Worm (Caenorhabditis elegans) whole organism, L4 larva: ENCODE results near the gene sld-5.

Experiments used
- F26F4.8 ChIP-seq: fragments of 200-800 bp; sonication (Bioruptor generic); conservative IDR thresholded peaks from 2 replicates; pipeline ENCODE4 v1.3.6; 2022; ENCODE audit warnings: missing genetic modification characterization, missing compliant biosample characterization
- F44E2.7 ChIP-seq: fragments of 200-800 bp; sonication (Bioruptor generic); IDR thresholded peaks from 2 replicates; pipeline ENCODE4 v2.1.2; 2022; ENCODE audit warnings: missing genetic modification characterization, missing compliant biosample characterization
- T26A8.4 ChIP-seq: fragments of 200-800 bp; sonication (Bioruptor generic); IDR thresholded peaks from 2 replicates; pipeline ENCODE4 v1.3.6; 2022; ENCODE audit warnings: missing genetic modification characterization, missing compliant biosample characterization
- Y105C5A.15 ChIP-seq: fragments of 200-800 bp; sonication (Bioruptor generic); IDR thresholded peaks from 2 replicates; pipeline ENCODE4 v1.3.6; 2022; ENCODE audit warnings: missing genetic modification characterization, missing compliant biosample characterization
- ZK337.2 ChIP-seq: fragments of 200-800 bp; sonication (Bioruptor generic); IDR thresholded peaks from 2 replicates; pipeline ENCODE4 v1.3.6; 2022; ENCODE audit warnings: missing genetic modification reagents, missing genetic modification characterization, missing compliant biosample characterization
- ZK546.5 ChIP-seq, 2 experiments: sonication (generic microtip); optimal IDR thresholded peaks; 2 replicates each; lab custom pipeline; 2017; ENCODE audit warnings: missing biosample characterization in 2 of 2, missing genetic modification characterization in 2 of 2
- arid-1 ChIP-seq: fragments of 200-800 bp; sonication (Bioruptor generic); conservative IDR thresholded peaks from 2 replicates; pipeline ENCODE4 v1.3.6; 2022; ENCODE audit warnings: missing genetic modification reagents, missing genetic modification characterization, missing compliant biosample characterization
- ceh-20 ChIP-seq: fragments of 200-800 bp; sonication (Bioruptor generic); IDR thresholded peaks from 2 replicates; pipeline ENCODE4 v1.3.6; 2022; ENCODE audit warnings: missing genetic modification reagents, missing genetic modification characterization, missing compliant biosample characterization
- ceh-32 ChIP-seq: sonication (generic microtip); optimal IDR thresholded peaks from 2 replicates; lab custom pipeline; 2016; ENCODE audit warnings: mild to moderate bottlenecking, missing genetic modification characterization, missing compliant biosample characterization; ENCODE audit not compliant: poor library complexity
- ceh-82 ChIP-seq: sonication (generic microtip); optimal IDR thresholded peaks from 2 replicates; lab custom pipeline; 2017; ENCODE audit warnings: missing biosample characterization, missing genetic modification characterization
- daf-16 ChIP-seq, 3 experiments: sonication (generic microtip); optimal IDR thresholded peaks; 2 replicates each; lab custom pipeline; 2016 to 2017; ENCODE audit warnings: missing genetic modification characterization in 3 of 3, missing genetic modification reagents in 3 of 3, mild to moderate bottlenecking in 2 of 3, missing compliant biosample characterization in 2 of 3, missing biosample characterization in 1 of 3, moderate library complexity in 1 of 3
- dmd-6 ChIP-seq: fragments of 200-800 bp; sonication (Bioruptor generic); IDR thresholded peaks from 2 replicates; pipeline ENCODE4 v1.3.6; 2022; ENCODE audit warnings: missing genetic modification reagents, missing genetic modification characterization, missing compliant biosample characterization
- dpl-1 ChIP-seq: fragments of 150-350 bp; optimal IDR thresholded peaks from 2 replicates; lab custom pipeline; 2014; ENCODE audit warnings: missing biosample characterization, missing genetic modification reagents, missing genetic modification characterization
- dve-1 ChIP-seq: sonication (generic microtip); optimal IDR thresholded peaks from 2 replicates; lab custom pipeline; 2017; ENCODE audit warnings: antibody characterized with exemption, mild to moderate bottlenecking, missing genetic modification characterization, missing compliant biosample characterization; ENCODE audit not compliant: insufficient read depth
- fkh-10 ChIP-seq: fragments of 150-350 bp; optimal IDR thresholded peaks from 2 replicates; lab custom pipeline; 2014; ENCODE audit warnings: missing biosample characterization, missing genetic modification reagents, missing genetic modification characterization
- fos-1 ChIP-seq: fragments of 150-350 bp; optimal IDR thresholded peaks from 2 replicates; lab custom pipeline; 2014; ENCODE audit warnings: missing biosample characterization, missing genetic modification characterization
- gei-8 ChIP-seq: fragments of 200-800 bp; sonication (Bioruptor generic); optimal IDR thresholded peaks from 2 replicates; lab custom pipeline; 2018; ENCODE audit warnings: mild to moderate bottlenecking, missing genetic modification characterization, missing compliant biosample characterization
- hlh-11 ChIP-seq: fragments of 200-800 bp; sonication (Bioruptor generic); optimal IDR thresholded peaks from 2 replicates; lab custom pipeline; 2018; ENCODE audit warnings: mild to moderate bottlenecking, missing genetic modification characterization, missing compliant biosample characterization
- hmg-1.1 ChIP-seq: fragments of 200-800 bp; sonication (Bioruptor generic); IDR thresholded peaks from 2 replicates; pipeline ENCODE4 v1.3.6; 2022; ENCODE audit warnings: missing genetic modification reagents, missing genetic modification characterization, missing compliant biosample characterization
- lim-7 ChIP-seq: fragments of 200-800 bp; sonication (Bioruptor generic); IDR thresholded peaks from 2 replicates; pipeline ENCODE4 v1.3.6; 2022; ENCODE audit warnings: missing genetic modification characterization, missing compliant biosample characterization
- lin-1 ChIP-seq: fragments of 200-800 bp; sonication (Bioruptor generic); IDR thresholded peaks from 2 replicates; pipeline ENCODE4 v1.3.6; 2022; ENCODE audit warnings: missing genetic modification reagents, missing genetic modification characterization, missing compliant biosample characterization
- lin-15B ChIP-seq: fragments of 150-350 bp; sonication (generic microtip); optimal IDR thresholded peaks from 3 replicates; lab custom pipeline; 2014; ENCODE audit warnings: missing biosample characterization, missing genetic modification characterization
- madf-5 ChIP-seq, 2 experiments: fragments of 200-800 bp; sonication (Bioruptor generic); IDR thresholded peaks; 2 replicates each; pipeline ENCODE4 v1.3.6; 2022; ENCODE audit warnings: missing compliant biosample characterization in 2 of 2, missing genetic modification characterization in 2 of 2
- madf-9 ChIP-seq: fragments of 200-800 bp; sonication (Bioruptor generic); conservative IDR thresholded peaks from 2 replicates; pipeline ENCODE4 v1.3.6; 2022; ENCODE audit warnings: missing genetic modification reagents, missing genetic modification characterization, missing compliant biosample characterization
- mes-2 ChIP-seq: sonication (generic microtip); optimal IDR thresholded peaks from 2 replicates; lab custom pipeline; 2016; ENCODE audit warnings: missing genotype, mild to moderate bottlenecking, missing genetic modification characterization, missing compliant biosample characterization; ENCODE audit not compliant: poor library complexity, severe bottlenecking
- nhr-11 ChIP-seq: fragments of 150-350 bp; optimal IDR thresholded peaks from 2 replicates; lab custom pipeline; 2014; ENCODE audit warnings: missing biosample characterization, missing genetic modification characterization
- nhr-111 ChIP-seq: fragments of 200-800 bp; sonication (Bioruptor generic); optimal IDR thresholded peaks from 2 replicates; lab custom pipeline; 2018; ENCODE audit warnings: mild to moderate bottlenecking, missing genetic modification characterization, missing compliant biosample characterization
- nhr-28 ChIP-seq: fragments of 150-350 bp; optimal IDR thresholded peaks from 2 replicates; lab custom pipeline; 2014; ENCODE audit warnings: missing biosample characterization, missing genetic modification characterization
- nhr-41 ChIP-seq: fragments of 200-800 bp; sonication (Bioruptor generic); IDR thresholded peaks from 2 replicates; pipeline ENCODE4 v1.3.6; 2022; ENCODE audit warnings: missing genetic modification reagents, missing genetic modification characterization, missing compliant biosample characterization
- php-3 ChIP-seq: fragments of 200-800 bp; sonication (Bioruptor generic); IDR thresholded peaks from 2 replicates; pipeline ENCODE4 v1.3.6; 2022; ENCODE audit warnings: missing genetic modification reagents, missing genetic modification characterization, missing compliant biosample characterization
- pqm-1 ChIP-seq: sonication (generic microtip); optimal IDR thresholded peaks from 2 replicates; lab custom pipeline; 2017; ENCODE audit warnings: missing biosample characterization, missing genetic modification characterization
- sdz-12 ChIP-seq: fragments of 200-800 bp; sonication (Bioruptor generic); optimal IDR thresholded peaks from 2 replicates; lab custom pipeline; 2018; ENCODE audit warnings: mild to moderate bottlenecking, missing genetic modification characterization, missing compliant biosample characterization
- snpc-1.2 ChIP-seq: fragments of 200-800 bp; sonication (Bioruptor generic); IDR thresholded peaks from 2 replicates; pipeline ENCODE4 v1.3.6; 2022; ENCODE audit warnings: missing genetic modification reagents, missing genetic modification characterization, missing compliant biosample characterization
- unc-39 ChIP-seq: sonication (generic microtip); optimal IDR thresholded peaks from 2 replicates; lab custom pipeline; 2017; ENCODE audit warnings: missing biosample characterization, missing genetic modification characterization
- unc-62 ChIP-seq, 3 experiments: fragments of 150-350 bp in 1 of 3; sonication (generic microtip); optimal IDR thresholded peaks in 2 of 3; peaks in 1 of 3; 1 replicate in 1 of 3; 2 replicates in 2 of 3; lab custom pipeline; 2014 to 2017; ENCODE audit warnings: missing biosample characterization in 3 of 3, missing genetic modification characterization in 3 of 3, missing genetic modification reagents in 3 of 3, missing genotype in 1 of 3
- vab-7 ChIP-seq: fragments of 200-800 bp; sonication (Bioruptor generic); IDR thresholded peaks from 2 replicates; pipeline ENCODE4 v1.3.6; 2022; ENCODE audit warnings: missing genetic modification reagents, missing genetic modification characterization, missing compliant biosample characterization
- zfp-3 ChIP-seq: fragments of 200-800 bp; sonication (Bioruptor generic); conservative IDR thresholded peaks from 2 replicates; pipeline ENCODE4 v1.3.6; 2022; ENCODE audit warnings: missing genetic modification reagents, missing genetic modification characterization, missing compliant biosample characterization
- zip-2 ChIP-seq: fragments of 150-350 bp; optimal IDR thresholded peaks from 2 replicates; lab custom pipeline; 2014; ENCODE audit warnings: missing biosample characterization, missing genetic modification characterization

sld-5 gene

ce11 chrV:20234439-20234838 is 3.1 kb downstream of the sld-5 start:
- TF ChIP-seq F26F4.8 (GFP tag; lab: Robert Waterston, UW) (0 out of 2 replicates have a peak, but pooled peaks have one; percentile 15), lin-1 (0 out of 2 replicates have a peak, but pooled peaks have one; percentile 34), php-3 (GFP tag; lab: Robert Waterston, UW) (0 out of 2 replicates have a peak, but pooled peaks have one; percentile 30), F44E2.7 (GFP tag; lab: Robert Waterston, UW) (peak; percentile 72; the same call in 1 of the 2 replicates), arid-1 (0 out of 2 replicates have a peak, but pooled peaks have one; percentile 25), snpc-1.2 (GFP tag; lab: Robert Waterston, UW) (no peak)
- TF ChIP-seq, all 104 proteins: peak for 5

ce11 chrV:20233743-20234142 is 3.8 kb downstream of the sld-5 start, which contains the start of gene Y113G7B.15:
Y113G7B.15 (minus strand) TSS chrV:20233843.
- no peak for TF ChIP-seq ZK546.5 (tag; optimal IDR thresholded peaks at IDR 0.05; lab: Kevin White, UChicago)
- no peak for TF ChIP-seq ceh-82 (tag; lab: Kevin White, UChicago)
- TF ChIP-seq F26F4.8 (GFP tag; lab: Robert Waterston, UW), result no peak
- no peak for TF ChIP-seq arid-1
- TF ChIP-seq mes-2, result no peak
- TF ChIP-seq hlh-11 (tag; lab: Kevin White, UChicago), result no peak
- TF ChIP-seq gei-8 (GFP tag; lab: Kevin White, UChicago), result no peak
- no peak for TF ChIP-seq unc-62 (GFP tag; optimal IDR thresholded peaks at IDR 0.05 in 1 of 2; lab: Kevin White, UChicago)
- TF ChIP-seq unc-62 (tag; optimal IDR thresholded peaks at IDR 0.05; lab: Kevin White, UChicago), result no peak
- TF ChIP-seq lim-7, result no peak
- no peak for TF ChIP-seq T26A8.4 (GFP tag; lab: Robert Waterston, UW)
- no peak for TF ChIP-seq nhr-41 (GFP tag; lab: Robert Waterston, UW)
- TF ChIP-seq hmg-1.1 (GFP tag; lab: Robert Waterston, UW), result no peak
- no peak for TF ChIP-seq sdz-12 (GFP tag; lab: Kevin White, UChicago)

ce11 chrV:20225312-20225711 is 12.2 kb downstream of the sld-5 start:
- TF ChIP-seq daf-16 (GFP tag; optimal IDR thresholded peaks at IDR 0.05; lab: Kevin White, UChicago), result no peak
- TF ChIP-seq daf-16 (tag; optimal IDR thresholded peaks at IDR 0.05; lab: Kevin White, UChicago), result peak; percentile 69
- TF ChIP-seq dmd-6 (GFP tag; lab: Robert Waterston, UW), result peak; percentile 57; the same call in 1 of the 2 replicates
- TF ChIP-seq nhr-28 (tag; lab: Kevin White, UChicago), result peak; percentile 40
- no peak for TF ChIP-seq vab-7 (GFP tag; lab: Robert Waterston, UW)
- no peak for TF ChIP-seq nhr-111 (GFP tag; lab: Kevin White, UChicago)
- TF ChIP-seq fkh-10, result no peak
- TF ChIP-seq pqm-1 (tag; lab: Kevin White, UChicago), result peak; percentile 91
- no peak for TF ChIP-seq madf-9 (GFP tag; lab: Robert Waterston, UW)
- no peak for TF ChIP-seq nhr-11 (tag; lab: Kevin White, UChicago)
- TF ChIP-seq dve-1 (tag; lab: Kevin White, UChicago), result peak; percentile 9
- TF ChIP-seq ceh-20, result no peak
- TF ChIP-seq php-3 (GFP tag; lab: Robert Waterston, UW), result peak; percentile 56; the same call in 1 of the 2 replicates
- TF ChIP-seq dpl-1 (GFP tag; lab: Kevin White, UChicago), result no peak
- TF ChIP-seq hlh-11 (tag; lab: Kevin White, UChicago), result peak; percentile 22
- TF ChIP-seq zfp-3 (GFP tag; lab: Robert Waterston, UW), result no peak
- TF ChIP-seq fos-1 (tag; lab: Kevin White, UChicago), result no peak
- TF ChIP-seq mes-2, result peak; percentile 1
- no peak for TF ChIP-seq unc-39 (tag; lab: Kevin White, UChicago)

- TF ChIP-seq daf-16 (GFP tag; optimal IDR thresholded peaks at IDR 0.05; lab: Kevin White, UChicago) (no peak), daf-16 (tag; optimal IDR thresholded peaks at IDR 0.05; lab: Kevin White, UChicago) (no peak), ceh-32 (no peak), ZK337.2 (GFP tag; lab: Robert Waterston, UW) (no peak), madf-5 (GFP tag; IDR thresholded peaks at IDR 0.05; lab: Robert Waterston, UW) (no peak), lin-15B (no peak), unc-39 (tag; lab: Kevin White, UChicago) (no peak), Y105C5A.15 (GFP tag; lab: Robert Waterston, UW) (no peak), zip-2 (tag; lab: Kevin White, UChicago) (no peak), ceh-82 (tag; lab: Kevin White, UChicago) (no peak)
- TF ChIP-seq, all 104 proteins: peak for 0
Measured at ce11 chrV:20223725-20224124, 13.8 kb downstream of the sld-5 start.
